Worm (Caenorhabditis elegans): ENCODE data around the gene lbp-2.

ce11 chrX:3260509-3260908 lies at the start of gene lbp-2:
- no peak for TF ChIP-seq let-526 (GFP tag; IDR thresholded peaks at IDR 0.05)
- TF ChIP-seq nfya-1 (tag; optimal IDR thresholded peaks at IDR 0.05; ENCODE audit: borderline replicate concordance, insufficient read depth), result no peak
- TF ChIP-seq snpc-4 (GFP tag; optimal IDR thresholded peaks at IDR 0.05), result no peak
- no peak for TF ChIP-seq snpc-4 (tag; optimal IDR thresholded peaks at IDR 0.05)
- no peak for TF ChIP-seq let-607 (tag; optimal IDR thresholded peaks at IDR 0.05)
- no peak for TF ChIP-seq mcd-1 (GFP tag; IDR thresholded peaks at IDR 0.05)
- TF ChIP-seq snpc-1.1 (tag; optimal IDR thresholded peaks at IDR 0.05; ENCODE audit: insufficient read depth), result no peak
- no peak for TF ChIP-seq xnd-1 (tag; optimal IDR thresholded peaks at IDR 0.05)
- TF ChIP-seq somi-1 (GFP tag; optimal IDR thresholded peaks at IDR 0.05), result no peak
- no peak for TF ChIP-seq ama-1 (optimal IDR thresholded peaks at IDR 0.05)
- TF ChIP-seq ama-1 (GFP tag; optimal IDR thresholded peaks at IDR 0.05), result no peak
- no peak for TF ChIP-seq B0336.3 (GFP tag; IDR thresholded peaks at IDR 0.05)
- TF ChIP-seq mel-28 (tag; optimal IDR thresholded peaks at IDR 0.05; ENCODE audit: borderline replicate concordance), result no peak
- no peak for TF ChIP-seq hlh-12 (tag; optimal IDR thresholded peaks at IDR 0.05)
